Worm (Caenorhabditis elegans): ENCODE measurements around the gene srbc-68.
A peak's percentile ranks its signal among the peaks of the same experiment; 100 is the strongest.

srbc-68 gene

ce11 chrV:3585011-3585410, 38.6 kb upstream of the srbc-68 start (continued):
- TF ChIP-seq F57C9.4 (tag; optimal IDR thresholded peaks at IDR 0.05) (no peak), ceh-40 (GFP tag; IDR thresholded peaks at IDR 0.05) (no peak), zim-3 (tag; optimal IDR thresholded peaks at IDR 0.05) (no peak), F55B11.4 (tag; optimal IDR thresholded peaks at IDR 0.05; ENCODE audit: borderline replicate concordance, insufficient read depth) (no peak), Y95B8A.8 (GFP tag; IDR thresholded peaks at IDR 0.05) (no peak), F33H1.4 (GFP tag; IDR thresholded peaks at IDR 0.05) (peak; percentile 54; the same call in 1 of the 2 replicates), xnd-1 (tag; optimal IDR thresholded peaks at IDR 0.05) (peak; percentile 48), ztf-6 (GFP tag; IDR thresholded peaks at IDR 0.05) (no peak), T07F8.4 (tag; optimal IDR thresholded peaks at IDR 0.05) (no peak), nhr-120 (GFP tag; IDR thresholded peaks at IDR 0.05) (no peak), ztf-22 (GFP tag; optimal IDR thresholded peaks at IDR 0.05) (no peak), madf-3 (GFP tag; IDR thresholded peaks at IDR 0.05) (no peak), ceh-91 (GFP tag; IDR thresholded peaks at IDR 0.05) (no peak), nfyb-1 (GFP tag; IDR thresholded peaks at IDR 0.05) (peak; percentile 71), F39B2.1 (GFP tag; IDR thresholded peaks at IDR 0.05) (0 out of 2 replicates have a peak, but pooled peaks have one; percentile 34), pbrm-1 (GFP tag; IDR thresholded peaks at IDR 0.05) (peak; percentile 51), B0261.1 (tag; optimal IDR thresholded peaks at IDR 0.05) (peak; percentile 19), rcor-1 (GFP tag; IDR thresholded peaks at IDR 0.05) (peak; percentile 68), B0035.1 (tag; optimal IDR thresholded peaks at IDR 0.05) (peak; percentile 14), lsy-27 (tag; optimal IDR thresholded peaks at IDR 0.05; ENCODE audit: borderline replicate concordance, insufficient read depth) (no peak), atf-7 (tag; optimal IDR thresholded peaks at IDR 0.05) (peak; percentile 38), T26A5.8 (tag; optimal IDR thresholded peaks at IDR 0.05) (no peak), madf-6 (GFP tag; IDR thresholded peaks at IDR 0.05) (peak; percentile 84), ztf-26 (tag; optimal IDR thresholded peaks at IDR 0.05) (no peak), attf-6 (GFP tag; IDR thresholded peaks at IDR 0.05) (0 out of 2 replicates have a peak, but pooled peaks have one; percentile 61), F52B5.7 (tag; optimal IDR thresholded peaks at IDR 0.05) (peak; percentile 9), lin-35 (GFP tag; optimal IDR thresholded peaks at IDR 0.05) (peak in 2 of 3 experiments; percentile 4 to 63), ccch-3 (GFP tag; optimal IDR thresholded peaks at IDR 0.05) (no peak), cebp-1 (GFP tag; IDR thresholded peaks at IDR 0.05) (no peak), cebp-1 (tag; optimal IDR thresholded peaks at IDR 0.05) (peak; percentile 41), hsf-1 (GFP tag; IDR thresholded peaks at IDR 0.05) (peak; percentile 73), attf-5 (GFP tag; optimal IDR thresholded peaks at IDR 0.05) (no peak), him-1 (tag; optimal IDR thresholded peaks at IDR 0.05) (peak; percentile 73), B0336.3 (GFP tag; IDR thresholded peaks at IDR 0.05) (peak; percentile 93), Y79H2A.3 (GFP tag; conservative IDR thresholded peaks at IDR 0.05) (peak; percentile 68), ztf-3 (GFP tag; optimal IDR thresholded peaks at IDR 0.05) (no peak), rec-8 (tag; optimal IDR thresholded peaks at IDR 0.05) (peak in 1 of 2 experiments; percentile 17), mcd-1 (GFP tag; IDR thresholded peaks at IDR 0.05) (peak; percentile 29; the same call in 1 of the 2 replicates), let-526 (GFP tag; IDR thresholded peaks at IDR 0.05) (no peak), mxl-1 (tag; optimal IDR thresholded peaks at IDR 0.05) (peak; percentile 21), ceh-79 (tag; optimal IDR thresholded peaks at IDR 0.05) (peak; percentile 2), tlf-1 (GFP tag; optimal IDR thresholded peaks at IDR 0.05) (peak; percentile 73), snpc-3.4 (tag; optimal IDR thresholded peaks at IDR 0.05) (peak; percentile 53), hlh-12 (tag; optimal IDR thresholded peaks at IDR 0.05) (no peak), die-1 (tag; optimal IDR thresholded peaks at IDR 0.05) (no peak), madf-8 (GFP tag; conservative IDR thresholded peaks at IDR 0.05) (no peak; the same call in 1 of the 2 replicates), fkh-3 (tag; optimal IDR thresholded peaks at IDR 0.05) (no peak), snpc-1.1 (tag; optimal IDR thresholded peaks at IDR 0.05; ENCODE audit: insufficient read depth) (peak; percentile 80), cebp-2 (GFP tag; IDR thresholded peaks at IDR 0.05) (0 out of 2 replicates have a peak, but pooled peaks have one; percentile 52)
